Worm (Caenorhabditis elegans) whole organism, late embryonic: ENCODE data around the gene F23H12.7.

ENCODE experiments used
- C08G9.2 ChIP-seq: sonication (generic microtip); optimal IDR thresholded peaks from 2 replicates; lab custom pipeline; 2016; ENCODE audit warnings: mild to moderate bottlenecking, missing genetic modification characterization, moderate library complexity, missing compliant biosample characterization
- C38D4.7 ChIP-seq: fragments of 200-800 bp; sonication (Bioruptor generic); optimal IDR thresholded peaks from 2 replicates; lab custom pipeline; 2018; ENCODE audit warnings: mild to moderate bottlenecking, missing genetic modification characterization, moderate library complexity, missing compliant biosample characterization
- F13H6.1 ChIP-seq: sonication (generic microtip); optimal IDR thresholded peaks from 2 replicates; lab custom pipeline; 2016; ENCODE audit warnings: missing genetic modification characterization, missing compliant biosample characterization
- K02D7.2 ChIP-seq: sonication (generic microtip); optimal IDR thresholded peaks from 2 replicates; lab custom pipeline; 2017; ENCODE audit warnings: mild to moderate bottlenecking, missing genetic modification characterization, missing compliant biosample characterization
- T23F11.4 ChIP-seq: fragments of 200-800 bp; sonication (Bioruptor generic); optimal IDR thresholded peaks from 2 replicates; lab custom pipeline; 2018; ENCODE audit warnings: mild to moderate bottlenecking, missing genetic modification characterization, missing compliant biosample characterization
- Y22D7AL.16 ChIP-seq: sonication (generic microtip); optimal IDR thresholded peaks from 2 replicates; lab custom pipeline; 2016; ENCODE audit warnings: missing genetic modification characterization, missing compliant biosample characterization
- ahr-1 ChIP-seq: sonication (generic microtip); optimal IDR thresholded peaks from 2 replicates; lab custom pipeline; 2016; ENCODE audit warnings: missing genetic modification characterization, missing compliant biosample characterization
- ceh-14 ChIP-seq: sonication (generic microtip); optimal IDR thresholded peaks from 2 replicates; lab custom pipeline; 2016; ENCODE audit warnings: missing genotype, missing genetic modification characterization, missing compliant biosample characterization
- ceh-18 ChIP-seq: sonication (generic microtip); optimal IDR thresholded peaks from 2 replicates; lab custom pipeline; 2016; ENCODE audit warnings: missing genetic modification characterization, missing compliant biosample characterization
- ceh-19 ChIP-seq: fragments of 200-800 bp; sonication (Bioruptor generic); optimal IDR thresholded peaks from 2 replicates; lab custom pipeline; 2018; ENCODE audit warnings: mild to moderate bottlenecking, missing genetic modification characterization, missing compliant biosample characterization
- ceh-22 ChIP-seq: sonication (generic microtip); optimal IDR thresholded peaks from 2 replicates; lab custom pipeline; 2017; ENCODE audit warnings: missing biosample characterization, missing genetic modification characterization
- ceh-31 ChIP-seq: sonication (generic microtip); optimal IDR thresholded peaks from 2 replicates; lab custom pipeline; 2016; ENCODE audit warnings: missing genetic modification characterization, missing compliant biosample characterization
- ceh-34 ChIP-seq: sonication (generic microtip); optimal IDR thresholded peaks from 2 replicates; lab custom pipeline; 2016; ENCODE audit warnings: mild to moderate bottlenecking, missing genetic modification characterization, missing compliant biosample characterization
- ceh-48 ChIP-seq: sonication (generic microtip); optimal IDR thresholded peaks from 2 replicates; lab custom pipeline; 2016; ENCODE audit warnings: missing genetic modification characterization, inconsistent platforms, missing compliant biosample characterization
- ceh-6 ChIP-seq: fragments of 200-800 bp; sonication (Bioruptor generic); optimal IDR thresholded peaks from 2 replicates; lab custom pipeline; 2018; ENCODE audit warnings: mild to moderate bottlenecking, missing genetic modification characterization, missing compliant biosample characterization
- che-1 ChIP-seq: sonication (generic microtip); optimal IDR thresholded peaks from 2 replicates; lab custom pipeline; 2016; ENCODE audit warnings: mild to moderate bottlenecking, missing genetic modification characterization, missing compliant biosample characterization
- dmd-4 ChIP-seq: sonication (generic microtip); optimal IDR thresholded peaks from 2 replicates; lab custom pipeline; 2016; ENCODE audit warnings: borderline replicate concordance, missing genetic modification characterization, missing compliant biosample characterization
- dve-1 ChIP-seq: sonication (generic microtip); optimal IDR thresholded peaks from 2 replicates; lab custom pipeline; 2017; ENCODE audit warnings: antibody characterized with exemption, mild to moderate bottlenecking, missing genetic modification characterization, missing compliant biosample characterization
- elt-2 ChIP-seq: sonication (generic microtip); optimal IDR thresholded peaks from 2 replicates; lab custom pipeline; 2016; ENCODE audit warnings: missing genetic modification reagents, missing genetic modification characterization, missing compliant biosample characterization
- eyg-1 ChIP-seq: sonication (generic microtip); optimal IDR thresholded peaks from 2 replicates; lab custom pipeline; 2016; ENCODE audit warnings: missing genotype, missing genetic modification characterization, missing compliant biosample characterization
- fax-1 ChIP-seq: sonication (generic microtip); optimal IDR thresholded peaks from 2 replicates; lab custom pipeline; 2016; ENCODE audit warnings: missing genotype, missing genetic modification characterization, missing compliant biosample characterization
- fkh-10 ChIP-seq: fragments of 150-350 bp; optimal IDR thresholded peaks from 2 replicates; lab custom pipeline; 2014; ENCODE audit warnings: missing biosample characterization, missing genetic modification reagents, missing genetic modification characterization
- fkh-6 ChIP-seq: sonication (generic microtip); optimal IDR thresholded peaks from 2 replicates; lab custom pipeline; 2016; ENCODE audit warnings: missing genetic modification characterization, missing compliant biosample characterization
- gmeb-2 ChIP-seq: sonication (generic microtip); optimal IDR thresholded peaks from 2 replicates; lab custom pipeline; 2016; ENCODE audit warnings: missing genetic modification characterization, inconsistent platforms, missing compliant biosample characterization
- hlh-13 ChIP-seq: fragments of 200-800 bp; sonication (Bioruptor generic); optimal IDR thresholded peaks from 2 replicates; lab custom pipeline; 2018; ENCODE audit warnings: mild to moderate bottlenecking, missing genetic modification characterization, missing compliant biosample characterization
- hlh-15 ChIP-seq: sonication (generic microtip); optimal IDR thresholded peaks from 2 replicates; lab custom pipeline; 2016; ENCODE audit warnings: missing genetic modification characterization, missing compliant biosample characterization
- hlh-30 ChIP-seq: sonication (generic microtip); optimal IDR thresholded peaks from 2 replicates; lab custom pipeline; 2017; ENCODE audit warnings: antibody characterized with exemption, missing genetic modification characterization, missing compliant biosample characterization; ENCODE audit not compliant: insufficient read depth
- hlh-6 ChIP-seq: sonication (generic microtip); optimal IDR thresholded peaks from 2 replicates; lab custom pipeline; 2016; ENCODE audit warnings: missing genotype, missing genetic modification characterization, missing compliant biosample characterization
- hlh-8 ChIP-seq: sonication (generic microtip); optimal IDR thresholded peaks from 2 replicates; lab custom pipeline; 2016; ENCODE audit warnings: missing genotype, missing genetic modification characterization, missing compliant biosample characterization
- lim-6 ChIP-seq: sonication (generic microtip); optimal IDR thresholded peaks from 2 replicates; lab custom pipeline; 2016; ENCODE audit warnings: missing genetic modification characterization, missing compliant biosample characterization
- lin-11 ChIP-seq: fragments of 200-800 bp; sonication (Bioruptor generic); optimal IDR thresholded peaks from 2 replicates; lab custom pipeline; 2018; ENCODE audit warnings: mild to moderate bottlenecking, missing genetic modification characterization, missing compliant biosample characterization
- madf-2 ChIP-seq: sonication (generic microtip); optimal IDR thresholded peaks from 2 replicates; lab custom pipeline; 2017; ENCODE audit warnings: missing genetic modification characterization, missing compliant biosample characterization
- nfya-1 ChIP-seq: sonication (generic microtip); optimal IDR thresholded peaks from 2 replicates; lab custom pipeline; 2017; ENCODE audit warnings: missing genetic modification characterization, mild to moderate bottlenecking, missing compliant biosample characterization, antibody characterized with exemption, moderate library complexity
- nhr-232 ChIP-seq: sonication (generic microtip); optimal IDR thresholded peaks from 2 replicates; lab custom pipeline; 2016; ENCODE audit warnings: missing genetic modification characterization, missing compliant biosample characterization
- npax-4 ChIP-seq: sonication (generic microtip); optimal IDR thresholded peaks from 2 replicates; lab custom pipeline; 2016; ENCODE audit warnings: missing genetic modification characterization, missing compliant biosample characterization
- odd-2 ChIP-seq: sonication (generic microtip); optimal IDR thresholded peaks from 2 replicates; lab custom pipeline; 2017; ENCODE audit warnings: antibody characterized with exemption, mild to moderate bottlenecking, missing genetic modification characterization, missing compliant biosample characterization
- pat-9 ChIP-seq: fragments of 200-800 bp; sonication (Bioruptor generic); optimal IDR thresholded peaks from 2 replicates; lab custom pipeline; 2018; ENCODE audit warnings: mild to moderate bottlenecking, missing genetic modification characterization, moderate library complexity, missing compliant biosample characterization
- pax-1 ChIP-seq: fragments of 150-350 bp; optimal IDR thresholded peaks from 2 replicates; lab custom pipeline; 2014; ENCODE audit warnings: missing biosample characterization, missing genetic modification characterization
- pha-2 ChIP-seq: sonication (generic microtip); optimal IDR thresholded peaks from 2 replicates; lab custom pipeline; 2017; ENCODE audit warnings: mild to moderate bottlenecking, missing genetic modification characterization, missing compliant biosample characterization
- pqm-1 ChIP-seq: sonication (generic microtip); optimal IDR thresholded peaks from 2 replicates; lab custom pipeline; 2016; ENCODE audit warnings: missing genetic modification characterization, missing compliant biosample characterization
- pros-1 ChIP-seq: fragments of 150-350 bp; optimal IDR thresholded peaks from 2 replicates; lab custom pipeline; 2014; ENCODE audit warnings: missing biosample characterization, missing genetic modification reagents, missing genetic modification characterization
- ref-2 ChIP-seq: sonication (generic microtip); optimal IDR thresholded peaks from 2 replicates; lab custom pipeline; 2016; ENCODE audit warnings: missing genetic modification characterization, missing compliant biosample characterization
- rnt-1 ChIP-seq: sonication (generic microtip); optimal IDR thresholded peaks from 2 replicates; lab custom pipeline; 2016; ENCODE audit warnings: missing genetic modification characterization, missing compliant biosample characterization
- sox-2 ChIP-seq: fragments of 200-800 bp; sonication (Bioruptor generic); IDR thresholded peaks from 2 replicates; pipeline ENCODE4 v1.3.6; 2022; ENCODE audit warnings: missing genetic modification reagents, missing genetic modification characterization, missing compliant biosample characterization
- sox-4 ChIP-seq: sonication (generic microtip); optimal IDR thresholded peaks from 2 replicates; lab custom pipeline; 2017; ENCODE audit warnings: mild to moderate bottlenecking, missing genetic modification characterization, inconsistent platforms, missing compliant biosample characterization
- syd-9 ChIP-seq: sonication (generic microtip); optimal IDR thresholded peaks from 2 replicates; lab custom pipeline; 2016; ENCODE audit warnings: mild to moderate bottlenecking, missing genetic modification characterization, moderate library complexity, missing compliant biosample characterization
- tbx-2 ChIP-seq: sonication (generic microtip); optimal IDR thresholded peaks from 2 replicates; lab custom pipeline; 2016; ENCODE audit warnings: missing genetic modification characterization, missing compliant biosample characterization
- tbx-7 ChIP-seq: sonication (generic microtip); optimal IDR thresholded peaks from 2 replicates; lab custom pipeline; 2016; ENCODE audit warnings: missing genotype, missing genetic modification characterization, missing compliant biosample characterization
- unc-42 ChIP-seq: sonication (generic microtip); optimal IDR thresholded peaks from 2 replicates; lab custom pipeline; 2016; ENCODE audit warnings: missing genotype, missing genetic modification characterization, missing compliant biosample characterization
- unc-55 ChIP-seq: sonication (generic microtip); optimal IDR thresholded peaks from 2 replicates; lab custom pipeline; 2017; ENCODE audit warnings: missing biosample characterization, missing genetic modification reagents, missing genetic modification characterization
- unc-86 ChIP-seq: sonication (generic microtip); optimal IDR thresholded peaks from 2 replicates; lab custom pipeline; 2016; ENCODE audit warnings: missing genetic modification characterization, missing compliant biosample characterization
- zip-5 ChIP-seq: sonication (generic microtip); optimal IDR thresholded peaks from 2 replicates; lab custom pipeline; 2016; ENCODE audit warnings: missing genetic modification characterization, missing compliant biosample characterization
- ztf-16 ChIP-seq: sonication (generic microtip); optimal IDR thresholded peaks from 2 replicates; lab custom pipeline; 2017; ENCODE audit warnings: missing genetic modification characterization, missing compliant biosample characterization

Gene F23H12.7

ce11 chrV:12343419-12343969, 28.0 kb upstream of the F23H12.7 start, which contains the start of gene tomm-20:
Gene tomm-20, minus strand, starts transcription at chrV:12343469.
- TF ChIP-seq ceh-31 (tag; lab: Kevin White, UChicago) (peak; percentile 59), ceh-18 (tag; lab: Kevin White, UChicago) (peak; percentile 41), ceh-34 (peak; percentile 77), eyg-1 (tag; lab: Kevin White, UChicago) (no peak), T23F11.4 (GFP tag; lab: Kevin White, UChicago) (peak; percentile 17), ceh-6 (GFP tag; lab: Kevin White, UChicago) (peak; percentile 28), zip-5 (tag; lab: Kevin White, UChicago) (peak; percentile 16), hlh-15 (tag; lab: Kevin White, UChicago) (no peak), lin-11 (tag; lab: Kevin White, UChicago) (peak; percentile 40), odd-2 (no peak), dve-1 (tag; lab: Kevin White, UChicago) (peak; percentile 69), pat-9 (tag; lab: Kevin White, UChicago) (peak; percentile 39), tbx-7 (tag; lab: Kevin White, UChicago) (no peak), che-1 (tag; lab: Kevin White, UChicago) (no peak), ceh-48 (peak; percentile 42), pax-1 (no peak), ahr-1 (tag; lab: Kevin White, UChicago) (peak; percentile 33), tbx-2 (peak; percentile 80), hlh-30 (tag; lab: Kevin White, UChicago) (peak; percentile 25), pha-2 (tag; lab: Kevin White, UChicago) (peak; percentile 33), unc-86 (tag; lab: Kevin White, UChicago) (peak; percentile 71), rnt-1 (tag; lab: Kevin White, UChicago) (peak; percentile 48), unc-55 (peak; percentile 3), K02D7.2 (tag; lab: Kevin White, UChicago) (no peak), pqm-1 (no peak), syd-9 (tag; lab: Kevin White, UChicago) (no peak), fkh-6 (tag; lab: Kevin White, UChicago) (peak; percentile 32), gmeb-2 (tag; lab: Kevin White, UChicago) (peak; percentile 31), pros-1 (tag; lab: Kevin White, UChicago) (no peak), ztf-16 (tag; lab: Kevin White, UChicago) (peak; percentile 58), C08G9.2 (tag; lab: Kevin White, UChicago) (peak; percentile 38), hlh-13 (GFP tag; lab: Kevin White, UChicago) (peak; percentile 29), ceh-14 (peak; percentile 83), C38D4.7 (GFP tag; lab: Kevin White, UChicago) (peak; percentile 43), nhr-232 (tag; lab: Kevin White, UChicago) (peak; percentile 11), Y22D7AL.16 (tag; lab: Kevin White, UChicago) (peak; percentile 22), unc-42 (tag; lab: Kevin White, UChicago) (peak; percentile 63), hlh-8 (tag; lab: Kevin White, UChicago) (peak; percentile 40), hlh-6 (tag; lab: Kevin White, UChicago) (no peak), dmd-4 (no peak), npax-4 (tag; lab: Kevin White, UChicago) (no peak), sox-4 (tag; lab: Kevin White, UChicago) (peak; percentile 18), fkh-10 (GFP tag; lab: Kevin White, UChicago) (no peak), ref-2 (no peak), fax-1 (tag; lab: Kevin White, UChicago) (peak; percentile 57), lim-6 (tag; lab: Kevin White, UChicago) (no peak), ceh-19 (GFP tag; lab: Kevin White, UChicago) (peak; percentile 58), sox-2 (GFP tag; lab: Robert Waterston, UW) (no peak), elt-2 (tag; lab: Kevin White, UChicago) (peak; percentile 84), ceh-22 (tag; lab: Kevin White, UChicago) (no peak), madf-2 (peak; percentile 51), nfya-1 (tag; lab: Kevin White, UChicago) (peak; percentile 80), F13H6.1 (tag; lab: Kevin White, UChicago) (peak; percentile 27)
